Fruit fly (Drosophila melanogaster) whole organism, prepupa: ENCODE data around the gene eIF4EHP.

Source experiments
- CG1621 ChIP-seq: fragments of 200-800 bp; sonication (Bioruptor generic); optimal IDR thresholded peaks from 3 replicates; lab custom pipeline; 2018; ENCODE audit warnings: missing biosample characterization, mild to moderate bottlenecking, missing genetic modification characterization
- CG7368 ChIP-seq: fragments of 200-800 bp; sonication (Bioruptor generic); optimal IDR thresholded peaks from 3 replicates; lab custom pipeline; 2016; ENCODE audit warnings: missing biosample characterization, missing genetic modification characterization
- CG9139 ChIP-seq: fragments of 200-800 bp; sonication (Bioruptor generic); optimal IDR thresholded peaks from 3 replicates; lab custom pipeline; 2017; ENCODE audit warnings: missing biosample characterization, mild to moderate bottlenecking, missing genetic modification characterization
- Hr4 ChIP-seq: fragments of 200-800 bp; sonication (Bioruptor generic); optimal IDR thresholded peaks from 3 replicates; lab custom pipeline; 2016; ENCODE audit warnings: missing biosample characterization, missing genetic modification characterization
- OdsH ChIP-seq: fragments of 200-800 bp; sonication (Bioruptor generic); optimal IDR thresholded peaks from 3 replicates; lab custom pipeline; 2016; ENCODE audit warnings: missing biosample characterization, missing genetic modification characterization
- Sox15 ChIP-seq: fragments of 200-800 bp; sonication (Bioruptor generic); optimal IDR thresholded peaks from 3 replicates; lab custom pipeline; 2016; ENCODE audit warnings: missing biosample characterization, missing genetic modification characterization
- fd59A ChIP-seq: fragments of 200-800 bp; sonication (Bioruptor generic); optimal IDR thresholded peaks from 2 replicates; lab custom pipeline; 2017; ENCODE audit warnings: missing biosample characterization, mild to moderate bottlenecking, missing genetic modification characterization, missing genetic modification reagents
- fkh ChIP-seq: fragments of 200-800 bp; sonication (Bioruptor generic); optimal IDR thresholded peaks from 3 replicates; lab custom pipeline; 2017; ENCODE audit warnings: missing biosample characterization, mild to moderate bottlenecking, missing genetic modification characterization, moderate library complexity
- vri ChIP-seq: fragments of 200-800 bp; sonication (Bioruptor generic); optimal IDR thresholded peaks from 3 replicates; lab custom pipeline; 2016; ENCODE audit warnings: missing biosample characterization, mild to moderate bottlenecking, missing genetic modification characterization

dm6 chr3R:24102387-24102786 is 6.4 kb downstream of the eIF4EHP start:
- TF ChIP-seq fd59A (GFP tag; lab: Kevin White, UChicago) (no peak), CG1621 (tag; lab: Kevin White, UChicago) (no peak), fkh (GFP tag; lab: Kevin White, UChicago) (peak; percentile 61), CG7368 (GFP tag; lab: Kevin White, UChicago) (no peak), Sox15 (GFP tag; lab: Kevin White, UChicago) (no peak), CG9139 (no peak), Hr4 (GFP tag; lab: Kevin White, UChicago) (no peak), vri (GFP tag; lab: Kevin White, UChicago) (no peak), OdsH (no peak)
